Worm (Caenorhabditis elegans): ENCODE measurements around the gene nhl-2.

DNA sequence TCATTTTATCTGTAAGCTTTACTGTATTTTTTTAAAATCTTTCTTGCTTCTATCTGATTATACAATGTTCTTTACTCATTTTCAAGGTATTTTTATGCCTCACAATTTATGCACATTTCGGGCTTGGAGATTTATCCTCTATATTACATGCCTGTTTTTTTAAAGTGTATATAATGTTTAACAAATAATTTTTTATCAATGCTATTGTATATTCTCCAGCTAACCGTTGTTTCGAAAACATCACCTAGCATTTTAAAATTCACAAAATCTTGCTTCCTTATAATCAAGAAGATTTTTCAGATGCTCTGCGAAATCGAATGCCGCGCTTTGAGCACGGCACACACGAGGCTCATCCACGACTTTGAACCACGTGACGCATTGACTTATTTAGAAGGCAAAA, 46.9 kb downstream of the nhl-2 start, which contains the start of gene ced-4:
- TF ChIP-seq him-1 (tag; optimal IDR thresholded peaks at IDR 0.05) (no peak), W03F9.2 (tag; optimal IDR thresholded peaks at IDR 0.05) (no peak)

Measured in whole organism, L4/young adult.